Worm (Caenorhabditis elegans) whole organism, L4/young adult: ENCODE data around the gene F20B6.6.

Experiments used
- W03F9.2 ChIP-seq: fragments of 150-350 bp; optimal IDR thresholded peaks from 2 replicates; lab custom pipeline; 2014; ENCODE audit warnings: missing biosample characterization, missing genetic modification characterization
- dao-5 ChIP-seq: sonication (generic microtip); optimal IDR thresholded peaks from 2 replicates; lab custom pipeline; 2016; ENCODE audit warnings: missing genotype, missing genetic modification characterization, moderate library complexity, missing compliant biosample characterization
- him-1 ChIP-seq: sonication (generic microtip); optimal IDR thresholded peaks from 2 replicates; lab custom pipeline; 2016; ENCODE audit warnings: missing genotype, missing genetic modification reagents, missing genetic modification characterization, missing compliant biosample characterization

DNA sequence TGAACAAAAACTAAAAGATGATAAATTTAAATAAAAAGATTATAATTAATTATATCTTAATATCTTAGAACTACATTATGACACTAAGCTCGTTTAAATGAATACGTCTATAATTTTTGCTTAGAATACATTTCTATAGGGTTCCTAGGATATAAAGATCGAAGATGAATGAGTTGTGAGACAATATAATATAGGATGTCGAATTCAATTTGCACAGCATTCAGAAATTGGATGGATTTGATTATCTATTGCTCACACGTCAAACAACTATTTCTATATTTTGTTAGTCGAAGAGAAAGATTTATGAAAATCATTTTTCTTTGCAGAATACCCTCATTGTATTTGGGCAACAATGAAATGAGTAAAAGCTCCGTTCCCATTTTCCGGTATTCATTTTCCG, 37.0 kb upstream of the F20B6.6 start:
- TF ChIP-seq dao-5 (tag; lab: Kevin White, UChicago) = no peak
- TF ChIP-seq him-1 (tag; lab: Kevin White, UChicago) = no peak
- TF ChIP-seq W03F9.2 (tag; lab: Kevin White, UChicago) = no peak
